Fruit fly (Drosophila melanogaster) whole organism, wandering third instar larva: Measurements from ENCODE around the gene RhoGEF64C.

Experiments used
- Abd-B ChIP-seq: fragments of >200 bp; optimal IDR thresholded peaks from 2 replicates; lab custom pipeline; 2017; ENCODE audit warnings: missing biosample characterization, missing genetic modification characterization
- Hr83 ChIP-seq: fragments of 200-300 bp; sonication (Bioruptor generic); optimal IDR thresholded peaks from 2 replicates; lab custom pipeline; 2016; ENCODE audit warnings: missing biosample characterization, mild to moderate bottlenecking, missing genetic modification characterization, moderate library complexity; ENCODE audit not compliant: poor library complexity, severe bottlenecking
- OdsH ChIP-seq: fragments of 200-800 bp; sonication (Bioruptor generic); optimal IDR thresholded peaks from 2 replicates; lab custom pipeline; 2016; ENCODE audit warnings: missing biosample characterization, mild to moderate bottlenecking, missing genetic modification characterization
- dsf ChIP-seq: sonication (Bioruptor generic); optimal IDR thresholded peaks from 2 replicates; lab custom pipeline; 2016; ENCODE audit warnings: missing biosample characterization, missing genetic modification characterization, borderline replicate concordance
- usp ChIP-seq: fragments of >200 bp; optimal IDR thresholded peaks from 2 replicates; lab custom pipeline; 2017; ENCODE audit warnings: missing biosample characterization, missing genetic modification characterization

DNA sequence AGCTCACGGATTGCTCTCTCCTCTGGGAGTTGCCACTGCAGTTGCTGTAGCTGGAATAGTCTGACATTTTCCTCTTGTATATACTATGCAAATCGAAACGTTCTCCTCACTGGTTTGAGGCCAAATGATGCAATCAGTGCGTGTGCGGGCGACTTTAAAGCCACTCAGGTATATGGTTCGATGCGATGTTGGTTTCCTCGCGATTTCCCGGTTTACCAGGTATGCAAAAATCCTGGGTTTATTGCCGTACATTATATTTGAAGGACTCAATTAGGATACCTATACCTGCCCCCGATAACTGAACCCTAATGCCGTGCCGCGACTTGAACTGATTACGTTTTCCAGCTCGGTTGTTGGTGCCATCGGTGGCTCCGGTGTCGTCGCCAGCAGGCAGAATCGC, 17.2 kb downstream of the RhoGEF64C start, which contains the start of gene CG13712:
- TF ChIP-seq dsf (no peak), usp (GFP tag; lab: Kevin White, UChicago) (no peak), Hr83 (GFP tag; lab: Kevin White, UChicago) (no peak), Abd-B (GFP tag; lab: Kevin White, UChicago) (no peak), OdsH (GFP tag; lab: Kevin White, UChicago) (no peak)
